Fruit fly (Drosophila melanogaster) whole organism, embryonic: Measurements from ENCODE around the gene Cdc37.

Experiments used
- B-H1 ChIP-seq: fragments of 200-800 bp; sonication (Bioruptor generic); IDR thresholded peaks from 3 replicates; pipeline ENCODE4 v1.3.6; 2022; ENCODE audit warnings: missing biosample characterization, missing genetic modification characterization
- Blimp-1 ChIP-seq: fragments of 200-800 bp; sonication (Bioruptor generic); optimal IDR thresholded peaks from 3 replicates; lab custom pipeline; 2018; ENCODE audit warnings: missing biosample characterization, missing genetic modification characterization, mild to moderate bottlenecking, moderate library complexity, missing genetic modification reagents
- CG11560 ChIP-seq: fragments of 200-800 bp; sonication (Bioruptor generic); IDR thresholded peaks from 3 replicates; pipeline ENCODE4 v1.3.6; 2022; ENCODE audit warnings: missing biosample characterization, missing genetic modification characterization
- CG13894 ChIP-seq: fragments of 200-800 bp; sonication (Bioruptor generic); optimal IDR thresholded peaks from 3 replicates; lab custom pipeline; 2018; ENCODE audit warnings: missing biosample characterization, mild to moderate bottlenecking, missing genetic modification characterization, moderate library complexity
- CG14441 ChIP-seq: fragments of 200-800 bp; sonication (Bioruptor generic); IDR thresholded peaks from 2 replicates; pipeline ENCODE4 v1.3.6; 2022; ENCODE audit warnings: missing biosample characterization, missing genetic modification characterization
- CG15479 ChIP-seq: fragments of 200-800 bp; sonication (Bioruptor generic); optimal IDR thresholded peaks from 3 replicates; lab custom pipeline; 2019; ENCODE audit warnings: missing biosample characterization, mild to moderate bottlenecking, missing genetic modification characterization, moderate library complexity
- CG16779 ChIP-seq: fragments of 200-800 bp; sonication (Bioruptor generic); IDR thresholded peaks from 2 replicates; pipeline ENCODE4 v1.3.6; 2022; ENCODE audit warnings: missing biosample characterization, missing genetic modification characterization
- CG16863 ChIP-seq: fragments of 200-800 bp; sonication (Bioruptor generic); optimal IDR thresholded peaks from 3 replicates; lab custom pipeline; 2016; ENCODE audit warnings: missing biosample characterization, missing genetic modification characterization
- CG18011 ChIP-seq: fragments of 200-800 bp; sonication (Bioruptor generic); optimal IDR thresholded peaks from 2 replicates; lab custom pipeline; 2017; ENCODE audit warnings: missing biosample characterization, missing genetic modification characterization, mild to moderate bottlenecking, moderate library complexity, missing genotype
- CG2712 ChIP-seq: fragments of 200-800 bp; optimal IDR thresholded peaks from 3 replicates; lab custom pipeline; 2019; ENCODE audit warnings: missing biosample characterization, mild to moderate bottlenecking, missing genetic modification characterization, moderate library complexity
- CG31441 ChIP-seq: fragments of 200-800 bp; sonication (Bioruptor generic); IDR thresholded peaks from 2 replicates; pipeline ENCODE4 v1.3.6; 2022; ENCODE audit warnings: missing biosample characterization, missing genetic modification characterization
- CG32532 ChIP-seq: fragments of 200-800 bp; sonication (Bioruptor generic); IDR thresholded peaks from 2 replicates; pipeline ENCODE4 v1.3.6; 2022; ENCODE audit warnings: missing biosample characterization, missing genetic modification characterization
- CG3838 ChIP-seq: fragments of 200-800 bp; sonication (Bioruptor generic); optimal IDR thresholded peaks from 3 replicates; lab custom pipeline; 2016; ENCODE audit warnings: missing biosample characterization, missing genetic modification characterization
- CG6254 ChIP-seq: fragments of 200-800 bp; sonication (Bioruptor generic); optimal IDR thresholded peaks from 3 replicates; lab custom pipeline; 2017; ENCODE audit warnings: mild to moderate bottlenecking, missing biosample characterization, missing genetic modification reagents, missing genetic modification characterization
- CG9727 ChIP-seq: fragments of 200-800 bp; sonication (Bioruptor generic); optimal IDR thresholded peaks from 3 replicates; lab custom pipeline; 2017; ENCODE audit warnings: missing biosample characterization, mild to moderate bottlenecking, missing genetic modification characterization
- Dbx ChIP-seq: fragments of 200-800 bp; sonication (Bioruptor generic); IDR thresholded peaks from 3 replicates; pipeline ENCODE4 v1.3.6; 2022; ENCODE audit warnings: missing biosample characterization, missing genetic modification characterization
- Deaf1 ChIP-seq: fragments of 200-800 bp; optimal IDR thresholded peaks from 3 replicates; lab custom pipeline; 2019; ENCODE audit warnings: missing biosample characterization, mild to moderate bottlenecking, missing genetic modification characterization, moderate library complexity
- Dp ChIP-seq: fragments of 200-800 bp; sonication (Bioruptor generic); optimal IDR thresholded peaks from 2 replicates; lab custom pipeline; 2018; ENCODE audit warnings: missing biosample characterization, mild to moderate bottlenecking, missing genetic modification characterization, moderate library complexity
- E2f2 ChIP-seq: fragments of 200-800 bp; sonication (Bioruptor generic); IDR thresholded peaks from 2 replicates; pipeline ENCODE4 v1.3.6; 2022; ENCODE audit warnings: missing biosample characterization, missing genetic modification characterization
- Gsc ChIP-seq: fragments of 200-800 bp; sonication (Bioruptor generic); IDR thresholded peaks from 2 replicates; pipeline ENCODE4 v1.3.6; 2022; ENCODE audit warnings: missing biosample characterization, missing genetic modification characterization
- H2.0 ChIP-seq: fragments of 200-800 bp; sonication (Bioruptor generic); IDR thresholded peaks from 2 replicates; pipeline ENCODE4 v1.3.6; 2022; ENCODE audit warnings: missing biosample characterization, missing genetic modification characterization
- Jarid2 ChIP-seq: fragments of 200-800 bp; sonication (Bioruptor generic); optimal IDR thresholded peaks from 3 replicates; lab custom pipeline; 2017; ENCODE audit warnings: mild to moderate bottlenecking, missing biosample characterization, missing genetic modification reagents, missing genetic modification characterization
- Lim3 ChIP-seq: fragments of 200-800 bp; sonication (Bioruptor generic); IDR thresholded peaks from 2 replicates; pipeline ENCODE4 v1.3.6; 2022; ENCODE audit warnings: missing biosample characterization, missing genetic modification characterization
- Mad ChIP-seq: fragments of 200-800 bp; sonication (Bioruptor generic); optimal IDR thresholded peaks from 2 replicates; lab custom pipeline; 2016; ENCODE audit warnings: missing biosample characterization, missing genetic modification characterization
- Opbp ChIP-seq: fragments of 200-800 bp; sonication (Bioruptor generic); IDR thresholded peaks from 3 replicates; pipeline ENCODE4 v1.3.6; 2022; ENCODE audit warnings: missing biosample characterization, missing genetic modification characterization; ENCODE audit not compliant: partially characterized antibody
- Poxn ChIP-seq: fragments of 200-800 bp; sonication (Bioruptor generic); IDR thresholded peaks from 2 replicates; pipeline ENCODE4 v1.3.6; 2022; ENCODE audit warnings: missing biosample characterization, missing genetic modification characterization
- Side ChIP-seq: fragments of 200-800 bp; sonication (Bioruptor generic); optimal IDR thresholded peaks from 2 replicates; lab custom pipeline; 2016; ENCODE audit warnings: missing biosample characterization, missing genetic modification characterization
- Ssrp ChIP-seq: fragments of 200-800 bp; sonication (Bioruptor generic); optimal IDR thresholded peaks from 2 replicates; lab custom pipeline; 2018; ENCODE audit warnings: missing biosample characterization, mild to moderate bottlenecking, missing genetic modification characterization, moderate library complexity
- Stat92E ChIP-seq, 3 experiments: fragments of >200 bp in 2 of 3; fragments of 200-800 bp in 1 of 3; sonication (Bioruptor generic) in 1 of 3; optimal IDR thresholded peaks; 2 replicates each; lab custom pipeline; 2017 to 2019; ENCODE audit warnings: missing biosample characterization in 3 of 3, missing genetic modification characterization in 3 of 3, mild to moderate bottlenecking in 1 of 3, moderate library complexity in 1 of 3
- ap ChIP-seq: fragments of 200-800 bp; sonication (Bioruptor generic); IDR thresholded peaks from 2 replicates; pipeline ENCODE4 v1.3.6; 2022; ENCODE audit warnings: missing biosample characterization, missing genetic modification characterization
- bcd ChIP-seq: fragments of 200-800 bp; sonication (Bioruptor generic); optimal IDR thresholded peaks from 2 replicates; lab custom pipeline; 2017; ENCODE audit warnings: missing biosample characterization, mild to moderate bottlenecking, missing genetic modification characterization
- caup ChIP-seq: fragments of 200-800 bp; sonication (Bioruptor generic); optimal IDR thresholded peaks from 3 replicates; lab custom pipeline; 2017; ENCODE audit warnings: missing biosample characterization, mild to moderate bottlenecking, missing genetic modification characterization, moderate library complexity; ENCODE audit not compliant: severe bottlenecking
- crol ChIP-seq: fragments of 200-800 bp; sonication (Bioruptor generic); IDR thresholded peaks from 2 replicates; pipeline ENCODE4 v1.3.6; 2022; ENCODE audit warnings: missing biosample characterization, missing genetic modification characterization
- fru ChIP-seq: fragments of >200 bp; optimal IDR thresholded peaks from 2 replicates; lab custom pipeline; 2017
- ftz-f1 ChIP-seq: fragments of 200-800 bp; sonication (Bioruptor generic); optimal IDR thresholded peaks from 2 replicates; lab custom pipeline; 2016; ENCODE audit warnings: missing biosample characterization, missing genetic modification characterization
- fu2 ChIP-seq: fragments of 200-800 bp; sonication (Bioruptor generic); optimal IDR thresholded peaks from 2 replicates; lab custom pipeline; 2016; ENCODE audit warnings: missing biosample characterization, missing genetic modification characterization
- gce ChIP-seq: fragments of 200-800 bp; sonication (Bioruptor generic); IDR thresholded peaks from 3 replicates; pipeline ENCODE4 v1.3.6; 2022; ENCODE audit warnings: missing biosample characterization, missing genetic modification characterization
- gcm ChIP-seq: fragments of 200-800 bp; sonication (Bioruptor generic); optimal IDR thresholded peaks from 2 replicates; lab custom pipeline; 2019; ENCODE audit warnings: missing biosample characterization, mild to moderate bottlenecking, missing genetic modification characterization, moderate library complexity
- gfzf ChIP-seq: fragments of 200-800 bp; sonication (Bioruptor generic); optimal IDR thresholded peaks from 2 replicates; lab custom pipeline; 2016; ENCODE audit warnings: missing biosample characterization, mild to moderate bottlenecking, missing genetic modification characterization, moderate library complexity
- grn ChIP-seq: fragments of 200-800 bp; sonication (Bioruptor generic); optimal IDR thresholded peaks from 3 replicates; lab custom pipeline; 2017; ENCODE audit warnings: missing biosample characterization, missing genetic modification characterization
- gsb ChIP-seq: fragments of 200-800 bp; sonication (Bioruptor generic); IDR thresholded peaks from 2 replicates; pipeline ENCODE4 v1.3.6; 2022; ENCODE audit warnings: missing biosample characterization, missing genetic modification characterization
- mam ChIP-seq: fragments of 200-800 bp; sonication (Bioruptor generic); optimal IDR thresholded peaks from 3 replicates; lab custom pipeline; 2016; ENCODE audit warnings: missing biosample characterization, missing genetic modification characterization
- pnt ChIP-seq: fragments of 200-800 bp; sonication (Bioruptor generic); optimal IDR thresholded peaks from 3 replicates; lab custom pipeline; 2016; ENCODE audit warnings: missing biosample characterization, missing genetic modification characterization
- sd ChIP-seq: fragments of 200-800 bp; sonication (Bioruptor generic); optimal IDR thresholded peaks from 3 replicates; lab custom pipeline; 2018; ENCODE audit warnings: missing biosample characterization, mild to moderate bottlenecking, missing genetic modification characterization, moderate library complexity
- shn ChIP-seq: fragments of 200-800 bp; sonication (Bioruptor generic); optimal IDR thresholded peaks from 3 replicates; lab custom pipeline; 2016; ENCODE audit warnings: missing biosample characterization, missing genetic modification characterization
- sob ChIP-seq: fragments of 200-800 bp; sonication (Bioruptor generic); IDR thresholded peaks from 2 replicates; pipeline ENCODE4 v1.3.6; 2022; ENCODE audit warnings: missing biosample characterization, missing genetic modification characterization
- stwl ChIP-seq: fragments of 200-800 bp; sonication (Bioruptor generic); optimal IDR thresholded peaks from 3 replicates; lab custom pipeline; 2018; ENCODE audit warnings: missing biosample characterization, mild to moderate bottlenecking, missing genetic modification characterization, moderate library complexity
- tap ChIP-seq: fragments of 200-800 bp; optimal IDR thresholded peaks from 3 replicates; lab custom pipeline; 2019; ENCODE audit warnings: missing biosample characterization, mild to moderate bottlenecking, missing genetic modification characterization, moderate library complexity
- unc-4 ChIP-seq: fragments of 200-800 bp; sonication (Bioruptor generic); IDR thresholded peaks from 2 replicates; pipeline ENCODE4 v1.3.6; 2022; ENCODE audit warnings: missing biosample characterization, missing genetic modification characterization; ENCODE audit not compliant: partially characterized antibody
- wor ChIP-seq: fragments of 200-800 bp; sonication (Bioruptor generic); IDR thresholded peaks from 2 replicates; pipeline ENCODE4 v1.3.6; 2022; ENCODE audit warnings: missing biosample characterization, missing genetic modification characterization

Cdc37 gene

dm6 chr3L:1794943-1795696, at the start of gene Cdc37, which contains the start of the genes alpha-Spec and dlt (continued):
- TF ChIP-seq Poxn (GFP tag; lab: Robert Waterston, UW) (no peak), CG11560 (tag; lab: Robert Waterston, UW) (peak; percentile 90), ap (GFP tag; lab: Robert Waterston, UW) (no peak), CG9727 (peak; percentile 10), CG3838 (no peak), Stat92E (GFP tag; optimal IDR thresholded peaks at IDR 0.05; lab: Kevin White, UChicago) (peak in 1 of 3 experiments; percentile 21), Side (GFP tag; lab: Kevin White, UChicago) (peak; percentile 30), gsb (GFP tag; lab: Robert Waterston, UW) (no peak), Mad (GFP tag; lab: Kevin White, UChicago) (no peak), CG14441 (no peak), gce (GFP tag; lab: Robert Waterston, UW) (no peak), Dbx (GFP tag; lab: Robert Waterston, UW) (no peak), fu2 (no peak), gcm (GFP tag; lab: Kevin White, UChicago) (no peak), caup (no peak), ftz-f1 (GFP tag; lab: Kevin White, UChicago) (no peak), CG16779 (GFP tag; lab: Robert Waterston, UW) (no peak), CG32532 (GFP tag; lab: Robert Waterston, UW) (peak; percentile 9; the same call in 1 of the 2 replicates), CG31441 (GFP tag; lab: Robert Waterston, UW) (no peak), Deaf1 (tag; lab: Kevin White, UChicago) (peak; percentile 46), Dp (peak; percentile 47), fru (lab: Kevin White, UChicago) (no peak), CG13894 (tag; lab: Kevin White, UChicago) (no peak), unc-4 (peak; percentile 82), Blimp-1 (no peak), Opbp (GFP tag; lab: Robert Waterston, UW) (peak; percentile 74), H2.0 (no peak), CG6254 (GFP tag; lab: Kevin White, UChicago) (peak; percentile 72), mam (GFP tag; lab: Kevin White, UChicago) (peak; percentile 41), sd (tag; lab: Kevin White, UChicago) (no peak), Ssrp (tag; lab: Kevin White, UChicago) (no peak), CG18011 (GFP tag; lab: Kevin White, UChicago) (no peak), gfzf (GFP tag; lab: Kevin White, UChicago) (peak; percentile 92), sob (GFP tag; lab: Robert Waterston, UW) (0 out of 2 replicates have a peak, but pooled peaks have one; percentile 41), tap (tag; lab: Kevin White, UChicago) (no peak), CG16863 (GFP tag; lab: Kevin White, UChicago) (no peak), CG15479 (GFP tag; lab: Kevin White, UChicago) (peak; percentile 20), CG2712 (peak; percentile 66), grn (no peak), B-H1 (no peak), E2f2 (GFP tag; lab: Robert Waterston, UW) (peak; percentile 57; the same call in 1 of the 2 replicates), Jarid2 (GFP tag; lab: Kevin White, UChicago) (no peak), shn (GFP tag; lab: Kevin White, UChicago) (no peak), stwl (tag; lab: Kevin White, UChicago) (peak; percentile 1), crol (GFP tag; lab: Robert Waterston, UW) (no peak), Gsc (GFP tag; lab: Robert Waterston, UW) (no peak), pnt (GFP tag; lab: Kevin White, UChicago) (no peak), Lim3 (GFP tag; lab: Robert Waterston, UW) (no peak), bcd (GFP tag; lab: Kevin White, UChicago) (no peak), wor (GFP tag; lab: Robert Waterston, UW) (no peak)
